Fruit fly (Drosophila melanogaster): ENCODE measurements around the gene Cpr65Ec.

The Cpr65Ec gene

dm6 chr3L:7113010-7113409 lies 20.0 kb downstream of the Cpr65Ec start (continued):
- no peak for TF ChIP-seq CG43689 (GFP tag; IDR thresholded peaks at IDR 0.05)
- no peak for TF ChIP-seq CG1832 (GFP tag; optimal IDR thresholded peaks at IDR 0.05)
- no peak for TF ChIP-seq CG11560 (tag; IDR thresholded peaks at IDR 0.05)
- no peak for TF ChIP-seq CG16863 (GFP tag; optimal IDR thresholded peaks at IDR 0.05)
- no peak for TF ChIP-seq CG7839 (tag; optimal IDR thresholded peaks at IDR 0.05)
- TF ChIP-seq inv (GFP tag; IDR thresholded peaks at IDR 0.05; ENCODE audit: partially characterized antibody): no peak
- no peak for TF ChIP-seq MBD-R2 (GFP tag; IDR thresholded peaks at IDR 0.05)
- no peak for TF ChIP-seq CG16815 (GFP tag; optimal IDR thresholded peaks at IDR 0.05)
- TF ChIP-seq ewg (GFP tag; optimal IDR thresholded peaks at IDR 0.05): peak; percentile 11
- TF ChIP-seq lmd (GFP tag; IDR thresholded peaks at IDR 0.05): 0 out of 2 replicates have a peak, but pooled peaks have one; percentile 10
- TF ChIP-seq dysf (GFP tag; IDR thresholded peaks at IDR 0.05): 0 out of 3 replicates have a peak, but pooled peaks have one; percentile 10
- peak; percentile 26; the same call in 1 of the 2 replicates for TF ChIP-seq Xrp1 (GFP tag; IDR thresholded peaks at IDR 0.05)
- no peak for TF ChIP-seq CG9817 (tag; optimal IDR thresholded peaks at IDR 0.05)
- no peak for TF ChIP-seq exex (tag; optimal IDR thresholded peaks at IDR 0.05)
- TF ChIP-seq Med (GFP tag): peak; percentile 8
- peak; percentile 74 for TF ChIP-seq grau (tag; optimal IDR thresholded peaks at IDR 0.05)
- peak; percentile 39; the same call in 2 of the 3 replicates for TF ChIP-seq row (GFP tag; IDR thresholded peaks at IDR 0.05)

- TF ChIP-seq sd (tag; optimal IDR thresholded peaks at IDR 0.05) (peak; percentile 94), B-H2 (GFP tag; optimal IDR thresholded peaks at IDR 0.05) (peak; percentile 62), CG13894 (tag; optimal IDR thresholded peaks at IDR 0.05) (peak; percentile 48), yki (optimal IDR thresholded peaks at IDR 0.05) (no peak), MBD-R2 (GFP tag; IDR thresholded peaks at IDR 0.05) (0 out of 2 replicates have a peak, but pooled peaks have one; percentile 7), CG3726 (GFP tag; IDR thresholded peaks at IDR 0.05) (no peak), CG10543 (GFP tag; optimal IDR thresholded peaks at IDR 0.05) (peak; percentile 5), gro (GFP tag; optimal IDR thresholded peaks at IDR 0.05) (peak; percentile 79), chinmo (GFP tag; IDR thresholded peaks at IDR 0.05; ENCODE audit: partially characterized antibody) (0 out of 4 replicates have a peak, but pooled peaks have one; percentile 48), vvl (GFP tag; IDR thresholded peaks at IDR 0.05) (0 out of 2 replicates have a peak, but pooled peaks have one; percentile 39), knrl (GFP tag; IDR thresholded peaks at IDR 0.05; ENCODE audit: partially characterized antibody) (no peak), Ada2b (GFP tag; IDR thresholded peaks at IDR 0.05) (no peak), CG13624 (GFP tag; optimal IDR thresholded peaks at IDR 0.05) (peak; percentile 64)
Observed at dm6 chr3L:7115944-7116343, 22.9 kb downstream of the Cpr65Ec start.

- TF ChIP-seq Ets65A (GFP tag) (peak; percentile 91), Tbp (GFP tag; optimal IDR thresholded peaks at IDR 0.05) (no peak)
Observed at dm6 chr3L:7122136-7122535, 29.1 kb downstream of the Cpr65Ec start.

dm6 chr3L:7125289-7125955 lies 32.4 kb downstream of the Cpr65Ec start, which contains the start of the genes msl-3 and BBS1:
TSS of gene msl-3 (minus strand) at chr3L:7125533.
TSS of gene BBS1 (plus strand) at chr3L:7125905.
- TF ChIP-seq HmgZ (tag; optimal IDR thresholded peaks at IDR 0.05) (peak; percentile 40), CG4360 (GFP tag; IDR thresholded peaks at IDR 0.05) (no peak), CG2129 (GFP tag; IDR thresholded peaks at IDR 0.05; ENCODE audit: partially characterized antibody) (peak; percentile 29; the same call in 1 of the 2 replicates), E2f2 (GFP tag; IDR thresholded peaks at IDR 0.05) (peak; percentile 96), CG15514 (GFP tag; optimal IDR thresholded peaks at IDR 0.05) (peak; percentile 76), E2f1 (GFP tag; IDR thresholded peaks at IDR 0.05) (no peak), Scr (GFP tag; IDR thresholded peaks at IDR 0.05; ENCODE audit: partially characterized antibody) (peak; percentile 65), vnd (GFP tag; IDR thresholded peaks at IDR 0.05; ENCODE audit: partially characterized antibody) (peak; percentile 40; the same call in 1 of the 3 replicates), fd64A (GFP tag; optimal IDR thresholded peaks at IDR 0.05) (no peak), tna (GFP tag; IDR thresholded peaks at IDR 0.05; ENCODE audit: partially characterized antibody) (peak; percentile 54), tap (tag; optimal IDR thresholded peaks at IDR 0.05) (no peak), unc-4 (GFP tag; IDR thresholded peaks at IDR 0.05; ENCODE audit: partially characterized antibody) (peak; percentile 61), CG11398 (GFP tag; optimal IDR thresholded peaks at IDR 0.05) (no peak), phol (tag; optimal IDR thresholded peaks at IDR 0.05) (peak; percentile 28), CG15601 (tag; optimal IDR thresholded peaks at IDR 0.05) (peak; percentile 66)

All from whole organism, embryonic.